Worm (Caenorhabditis elegans): ENCODE results near the gene Y59A8B.26.

Y59A8B.26 gene

DNA sequence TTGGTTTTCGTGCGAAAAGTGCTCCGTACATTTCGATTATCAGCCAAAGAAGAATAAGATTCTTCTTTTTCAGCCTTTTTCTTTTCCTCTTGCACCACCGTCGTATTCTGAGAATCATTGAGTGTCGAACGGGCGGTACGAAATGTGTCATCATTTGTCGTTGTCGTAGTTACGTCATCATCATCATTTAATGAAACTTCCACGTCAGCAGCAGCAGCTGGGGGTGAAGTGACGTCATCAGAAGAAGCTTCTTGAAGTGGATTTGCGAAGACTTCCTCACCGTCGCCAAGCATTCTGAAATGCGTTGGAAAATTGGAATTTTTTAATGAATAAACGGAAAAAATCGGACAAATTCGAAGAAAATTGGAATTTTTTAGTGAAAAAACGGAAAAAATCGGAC lies 30.8 kb downstream of the Y59A8B.26 start, which contains the start of gene snx-6:
Gene snx-6 (minus strand): TSS at position 294 of the 400 bp plus-strand sequence.
- TF ChIP-seq nhr-10 (tag; optimal IDR thresholded peaks at IDR 0.05): no peak
- TF ChIP-seq sma-9 (GFP tag; optimal IDR thresholded peaks at IDR 0.05): no peak
- no peak for TF ChIP-seq sma-9 (tag; optimal IDR thresholded peaks at IDR 0.05)
- TF ChIP-seq ceh-82 (tag; optimal IDR thresholded peaks at IDR 0.05): no peak
- TF ChIP-seq nhr-77 (tag; optimal IDR thresholded peaks at IDR 0.05): no peak
- TF ChIP-seq lin-39 (tag; optimal IDR thresholded peaks at IDR 0.05): no peak
- no peak for TF ChIP-seq unc-62 (GFP tag; optimal IDR thresholded peaks at IDR 0.05)
- no peak for TF ChIP-seq nhr-21 (tag; optimal IDR thresholded peaks at IDR 0.05)
- no peak for TF ChIP-seq nhr-237 (tag; optimal IDR thresholded peaks at IDR 0.05)
- no peak for TF ChIP-seq ztf-4 (tag; optimal IDR thresholded peaks at IDR 0.05)
- no peak for TF ChIP-seq sma-3 (GFP tag; optimal IDR thresholded peaks at IDR 0.05)

ce11 chrV:17978207-17978606 lies 32.4 kb downstream of the Y59A8B.26 start:
- TF ChIP-seq mab-5 (tag; optimal IDR thresholded peaks at IDR 0.05) (no peak), crh-2 (tag; optimal IDR thresholded peaks at IDR 0.05) (peak; percentile 3), Y55F3AM.14 (GFP tag; optimal IDR thresholded peaks at IDR 0.05) (no peak), ZK546.5 (tag; optimal IDR thresholded peaks at IDR 0.05) (no peak), fos-1 (tag; optimal IDR thresholded peaks at IDR 0.05) (peak; percentile 53), dmd-4 (tag; optimal IDR thresholded peaks at IDR 0.05) (no peak), egl-27 (tag; optimal IDR thresholded peaks at IDR 0.05) (no peak), gmeb-1 (tag; optimal IDR thresholded peaks at IDR 0.05) (no peak), zag-1 (tag; optimal IDR thresholded peaks at IDR 0.05) (no peak)

ce11 chrV:17966747-17967146 lies 43.9 kb downstream of the Y59A8B.26 start, which contains the start of gene gck-3:
gck-3 (minus strand) TSS chrV:17966847.
- TF ChIP-seq nhr-6 (tag; optimal IDR thresholded peaks at IDR 0.05) (no peak), Y55F3AM.14 (GFP tag; optimal IDR thresholded peaks at IDR 0.05) (no peak), ceh-16 (tag; optimal IDR thresholded peaks at IDR 0.05) (no peak)

DNA sequence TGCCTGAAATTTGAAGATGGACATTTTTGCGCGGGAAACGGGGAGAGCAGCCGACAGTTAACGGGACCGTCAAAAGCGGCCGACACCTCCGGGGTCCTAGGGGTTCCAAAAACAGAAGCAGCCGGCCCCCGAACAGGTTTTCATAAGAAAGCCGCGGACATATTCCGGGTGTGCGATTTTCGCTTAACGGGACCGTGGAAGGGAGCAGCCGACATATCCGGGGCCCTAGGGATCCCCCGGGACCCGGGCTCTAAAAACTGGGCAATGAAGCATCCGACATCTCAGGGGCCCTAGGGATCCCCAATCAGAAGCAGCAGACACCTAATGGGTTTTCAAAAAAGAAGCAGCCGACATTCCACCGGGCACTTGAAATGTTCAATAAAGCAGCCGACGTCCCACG lies 48.1 kb downstream of the Y59A8B.26 start:
- TF ChIP-seq ztf-1 (GFP tag; conservative IDR thresholded peaks at IDR 0.05): no peak

All from whole organism, L2 larva.